Worm (Caenorhabditis elegans) whole organism, mixed stage, embryonic: ENCODE data around the gene F34H10.5.

ENCODE experiments used
- bed-3 ChIP-seq: fragments of 200-800 bp; sonication (Bioruptor generic); optimal IDR thresholded peaks from 3 replicates; lab custom pipeline; 2018; ENCODE audit warnings: mild to moderate bottlenecking, missing genetic modification characterization, moderate library complexity, missing compliant biosample characterization
- blmp-1 ChIP-seq: fragments of 150-350 bp; optimal IDR thresholded peaks from 2 replicates; lab custom pipeline; 2014; ENCODE audit warnings: missing biosample characterization, missing genetic modification characterization
- ceh-39 ChIP-seq: fragments of 150-350 bp; optimal IDR thresholded peaks from 2 replicates; lab custom pipeline; 2014; ENCODE audit warnings: missing biosample characterization, missing genetic modification characterization
- ceh-43 ChIP-seq: fragments of 200-800 bp; sonication (Bioruptor generic); optimal IDR thresholded peaks from 2 replicates; lab custom pipeline; 2018; ENCODE audit warnings: mild to moderate bottlenecking, missing genetic modification characterization, moderate library complexity, missing compliant biosample characterization
- ceh-83 ChIP-seq: fragments of 200-800 bp; sonication (Bioruptor generic); optimal IDR thresholded peaks from 2 replicates; lab custom pipeline; 2018; ENCODE audit warnings: mild to moderate bottlenecking, missing genetic modification characterization, missing compliant biosample characterization
- ces-1 ChIP-seq: fragments of 150-350 bp; optimal IDR thresholded peaks from 2 replicates; lab custom pipeline; 2014; ENCODE audit warnings: missing biosample characterization, missing genetic modification reagents, missing genetic modification characterization
- cnd-1 ChIP-seq: fragments of 200-800 bp; sonication (Bioruptor generic); optimal IDR thresholded peaks from 2 replicates; lab custom pipeline; 2018; ENCODE audit warnings: mild to moderate bottlenecking, missing genetic modification characterization, missing compliant biosample characterization
- drap-1 ChIP-seq: fragments of 200-800 bp; sonication (Bioruptor generic); optimal IDR thresholded peaks from 3 replicates; lab custom pipeline; 2018; ENCODE audit warnings: mild to moderate bottlenecking, missing genetic modification characterization, missing compliant biosample characterization
- elt-1 ChIP-seq: sonication (generic microtip); optimal IDR thresholded peaks from 2 replicates; lab custom pipeline; 2017; ENCODE audit warnings: missing genetic modification characterization, mild to moderate bottlenecking, missing compliant biosample characterization, antibody characterized with exemption, moderate library complexity, borderline replicate concordance; ENCODE audit not compliant: insufficient read depth
- elt-3 ChIP-seq: fragments of 150-350 bp; optimal IDR thresholded peaks from 2 replicates; lab custom pipeline; 2014; ENCODE audit warnings: missing biosample characterization, missing genetic modification characterization
- ham-2 ChIP-seq: fragments of 200-800 bp; sonication (Bioruptor generic); optimal IDR thresholded peaks from 2 replicates; lab custom pipeline; 2018; ENCODE audit warnings: mild to moderate bottlenecking, missing genetic modification characterization, missing compliant biosample characterization
- hlh-1 ChIP-seq: fragments of 150-350 bp; optimal IDR thresholded peaks from 2 replicates; lab custom pipeline; 2014; ENCODE audit warnings: missing biosample characterization, missing genetic modification reagents, missing genetic modification characterization
- lin-32 ChIP-seq: fragments of 200-800 bp; sonication (Bioruptor generic); optimal IDR thresholded peaks from 2 replicates; lab custom pipeline; 2018; ENCODE audit warnings: mild to moderate bottlenecking, missing genetic modification characterization, missing compliant biosample characterization
- lsy-2 ChIP-seq: fragments of 150-350 bp; optimal IDR thresholded peaks from 2 replicates; lab custom pipeline; 2014; ENCODE audit warnings: missing biosample characterization, missing genetic modification characterization
- mab-5 ChIP-seq: fragments of 150-350 bp; optimal IDR thresholded peaks from 2 replicates; lab custom pipeline; 2014; ENCODE audit warnings: missing biosample characterization, missing genetic modification characterization
- mls-2 ChIP-seq: sonication (generic microtip); optimal IDR thresholded peaks from 2 replicates; lab custom pipeline; 2016; ENCODE audit warnings: mild to moderate bottlenecking, missing genetic modification characterization, moderate library complexity, missing compliant biosample characterization
- nhr-2 ChIP-seq: fragments of 150-350 bp; optimal IDR thresholded peaks from 2 replicates; lab custom pipeline; 2014; ENCODE audit warnings: missing biosample characterization, missing genetic modification characterization
- nhr-237 ChIP-seq: fragments of 150-350 bp; optimal IDR thresholded peaks from 2 replicates; lab custom pipeline; 2014; ENCODE audit warnings: missing biosample characterization, missing genetic modification characterization
- nhr-28 ChIP-seq: fragments of 150-350 bp; optimal IDR thresholded peaks from 2 replicates; lab custom pipeline; 2014; ENCODE audit warnings: missing biosample characterization, missing genetic modification characterization
- nhr-76 ChIP-seq: sonication (generic microtip); optimal IDR thresholded peaks from 2 replicates; lab custom pipeline; 2017; ENCODE audit warnings: missing biosample characterization, missing genetic modification characterization
- pha-4 ChIP-seq: fragments of 150-350 bp; optimal IDR thresholded peaks from 2 replicates; lab custom pipeline; 2018; ENCODE audit warnings: missing biosample characterization, missing genetic modification reagents, missing genetic modification characterization
- sem-2 ChIP-seq: fragments of 200-800 bp; sonication (Bioruptor generic); optimal IDR thresholded peaks from 2 replicates; lab custom pipeline; 2018; ENCODE audit warnings: mild to moderate bottlenecking, missing genetic modification characterization, missing compliant biosample characterization
- snpc-4 ChIP-seq: fragments of 150-350 bp; optimal IDR thresholded peaks from 2 replicates; lab custom pipeline; 2014; ENCODE audit warnings: missing biosample characterization, missing genetic modification characterization
- sptf-1 ChIP-seq: sonication (generic microtip); optimal IDR thresholded peaks from 2 replicates; lab custom pipeline; 2017; ENCODE audit warnings: mild to moderate bottlenecking, missing genetic modification characterization, moderate library complexity, missing compliant biosample characterization
- tbx-8 ChIP-seq: fragments of 200-800 bp; sonication (Bioruptor generic); optimal IDR thresholded peaks from 2 replicates; lab custom pipeline; 2018; ENCODE audit warnings: mild to moderate bottlenecking, missing genetic modification characterization, moderate library complexity, missing compliant biosample characterization
- unc-120 ChIP-seq: sonication (generic microtip); optimal IDR thresholded peaks from 2 replicates; lab custom pipeline; 2017; ENCODE audit warnings: missing genetic modification characterization, missing compliant biosample characterization; ENCODE audit not compliant: poor library complexity, severe bottlenecking
- unc-39 ChIP-seq: fragments of 150-350 bp; optimal IDR thresholded peaks from 2 replicates; lab custom pipeline; 2014; ENCODE audit warnings: missing biosample characterization, missing genetic modification characterization
- unc-62 ChIP-seq: fragments of 150-350 bp; optimal IDR thresholded peaks from 2 replicates; lab custom pipeline; 2014; ENCODE audit warnings: missing biosample characterization, missing genetic modification reagents, missing genetic modification characterization
- zip-8 ChIP-seq: fragments of 150-350 bp; optimal IDR thresholded peaks from 2 replicates; lab custom pipeline; 2014; ENCODE audit warnings: missing biosample characterization, missing genetic modification characterization
- ztf-11 ChIP-seq: fragments of 150-350 bp; optimal IDR thresholded peaks from 2 replicates; lab custom pipeline; 2014; ENCODE audit warnings: missing biosample characterization, missing genetic modification characterization

F34H10.5 gene

ce11 chrX:9638825-9639474, 3.5 kb downstream of the F34H10.5 start:
- TF ChIP-seq ceh-39 (tag; lab: Kevin White, UChicago): no peak
- no peak for TF ChIP-seq hlh-1 (tag; lab: Kevin White, UChicago)
- TF ChIP-seq cnd-1: no peak
- no peak for TF ChIP-seq snpc-4 (tag; lab: Kevin White, UChicago)
- TF ChIP-seq nhr-2 (tag; lab: Kevin White, UChicago): no peak
- no peak for TF ChIP-seq pha-4 (tag; lab: Kevin White, UChicago)
- no peak for TF ChIP-seq elt-1 (tag; lab: Kevin White, UChicago)
- TF ChIP-seq ceh-43: no peak
- TF ChIP-seq, all 35 proteins: peak for 0

ce11 chrX:9640902-9641301, 5.4 kb downstream of the F34H10.5 start:
- TF ChIP-seq ces-1 (GFP tag; lab: Kevin White, UChicago): peak; percentile 30
- TF ChIP-seq blmp-1: no peak

ce11 chrX:9642775-9643461, 7.4 kb downstream of the F34H10.5 start:
- TF ChIP-seq pha-4 (tag; lab: Kevin White, UChicago) (no peak), ztf-11 (no peak), cnd-1 (no peak), nhr-237 (no peak), drap-1 (GFP tag; lab: Kevin White, UChicago) (no peak), ceh-39 (tag; lab: Kevin White, UChicago) (no peak), mls-2 (no peak), unc-39 (tag; lab: Kevin White, UChicago) (no peak)

ce11 chrX:9648098-9648574, 12.7 kb downstream of the F34H10.5 start, which contains the start of gene F34H10.4:
Gene F34H10.4 (plus strand): TSS chrX:9648524.
- TF ChIP-seq mls-2 (no peak), mab-5 (tag; lab: Kevin White, UChicago) (no peak), nhr-76 (tag; lab: Kevin White, UChicago) (no peak), nhr-2 (tag; lab: Kevin White, UChicago) (no peak), drap-1 (GFP tag; lab: Kevin White, UChicago) (no peak), ces-1 (GFP tag; lab: Kevin White, UChicago) (peak; percentile 53), ceh-43 (no peak)
- TF ChIP-seq, all 35 proteins: peak for 1

- TF ChIP-seq nhr-28 (tag; lab: Kevin White, UChicago) (no peak), elt-3 (tag; lab: Kevin White, UChicago) (no peak), lsy-2 (tag; lab: Kevin White, UChicago) (no peak), drap-1 (GFP tag; lab: Kevin White, UChicago) (no peak), unc-62 (GFP tag; lab: Kevin White, UChicago) (no peak), ztf-11 (no peak), bed-3 (GFP tag; lab: Kevin White, UChicago) (no peak), tbx-8 (GFP tag; lab: Kevin White, UChicago) (no peak), blmp-1 (no peak), mab-5 (tag; lab: Kevin White, UChicago) (no peak), lin-32 (no peak), zip-8 (no peak), ham-2 (no peak)
These were observed 17.5 kb downstream of the F34H10.5 start, which contains the start of gene aex-2 for ce11 chrX:9653016-9653415. Gene aex-2 (minus strand): TSS chrX:9653116.

- TF ChIP-seq nhr-237 (no peak), nhr-76 (tag; lab: Kevin White, UChicago) (no peak), ceh-43 (no peak), blmp-1 (no peak), ceh-83 (GFP tag; lab: Kevin White, UChicago) (no peak), lsy-2 (tag; lab: Kevin White, UChicago) (no peak), unc-120 (tag; lab: Kevin White, UChicago) (no peak), sem-2 (GFP tag; lab: Kevin White, UChicago) (no peak), elt-3 (tag; lab: Kevin White, UChicago) (no peak), drap-1 (GFP tag; lab: Kevin White, UChicago) (no peak), ceh-39 (tag; lab: Kevin White, UChicago) (no peak), mls-2 (no peak), sptf-1 (no peak), pha-4 (tag; lab: Kevin White, UChicago) (no peak)
These were observed 18.0 kb downstream of the F34H10.5 start for ce11 chrX:9653478-9653877.
